Worm (Caenorhabditis elegans): ENCODE results near the gene T07C4.3.

DNA sequence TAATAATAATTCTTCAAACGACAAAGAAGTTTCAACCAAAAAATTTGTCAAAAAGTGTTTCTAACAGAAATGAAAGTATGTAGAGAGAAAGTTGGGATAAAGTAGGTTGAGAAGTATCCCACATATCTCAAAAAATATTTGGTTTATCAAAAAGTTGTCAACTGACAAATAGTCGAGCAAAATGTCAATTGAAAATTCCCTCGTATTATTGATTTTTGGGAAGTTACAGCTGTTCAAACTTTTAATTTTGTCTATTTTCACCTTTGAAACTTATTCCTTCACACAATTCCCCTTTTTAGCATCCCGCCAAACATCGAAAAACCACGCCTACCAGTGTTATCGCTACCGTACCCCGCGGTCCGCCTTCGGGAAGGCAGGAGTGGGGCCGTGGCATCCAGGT, 4.9 kb upstream of the T07C4.3 start, which contains the start of gene tbx-8:
- no peak for TF ChIP-seq ama-1 (optimal IDR thresholded peaks at IDR 0.05)
- no peak for TF ChIP-seq tbx-11 (GFP tag; IDR thresholded peaks at IDR 0.05)
- TF ChIP-seq hmg-4 (GFP tag; optimal IDR thresholded peaks at IDR 0.05) = no peak
- TF ChIP-seq flt-1 (GFP tag; IDR thresholded peaks at IDR 0.05) = no peak
- TF ChIP-seq ceh-13 (GFP tag; optimal IDR thresholded peaks at IDR 0.05) = no peak
- TF ChIP-seq hmbx-1 (tag; optimal IDR thresholded peaks at IDR 0.05) = no peak
- TF ChIP-seq tbx-37 (GFP tag; conservative IDR thresholded peaks at IDR 0.05) = no peak
- no peak for TF ChIP-seq hnd-1 (tag; optimal IDR thresholded peaks at IDR 0.05)
- TF ChIP-seq sea-1 (GFP tag; conservative IDR thresholded peaks at IDR 0.05) = no peak
- no peak for TF ChIP-seq F13C5.2 (tag; optimal IDR thresholded peaks at IDR 0.05)

All from whole organism, early embryonic.